Fruit fly (Drosophila melanogaster) whole organism, embryonic: ENCODE measurements around the gene Mtp.

Experiments
- ATbp ChIP-seq: fragments of 200-800 bp; sonication (Bioruptor generic); optimal IDR thresholded peaks from 2 replicates; lab custom pipeline; 2017; ENCODE audit warnings: missing biosample characterization, mild to moderate bottlenecking, missing genetic modification characterization, missing genetic modification reagents
- Aef1 ChIP-seq: fragments of 200-800 bp; sonication (Bioruptor generic); IDR thresholded peaks from 3 replicates; pipeline ENCODE4 v1.3.6; 2022; ENCODE audit warnings: missing biosample characterization, missing genetic modification characterization
- Asciz ChIP-seq: fragments of 200-800 bp; sonication (Bioruptor generic); optimal IDR thresholded peaks from 2 replicates; lab custom pipeline; 2017; ENCODE audit warnings: missing biosample characterization, mild to moderate bottlenecking, missing genetic modification characterization, missing genetic modification reagents
- B-H1 ChIP-seq: fragments of 200-800 bp; sonication (Bioruptor generic); IDR thresholded peaks from 3 replicates; pipeline ENCODE4 v1.3.6; 2022; ENCODE audit warnings: missing biosample characterization, missing genetic modification characterization
- CG1233 ChIP-seq: fragments of 200-800 bp; sonication (Bioruptor generic); optimal IDR thresholded peaks from 4 replicates; lab custom pipeline; 2018; ENCODE audit warnings: missing biosample characterization, mild to moderate bottlenecking, missing genetic modification characterization
- CG14014 ChIP-seq: fragments of 200-800 bp; sonication (Bioruptor generic); IDR thresholded peaks from 2 replicates; pipeline ENCODE4 v1.3.6; 2022; ENCODE audit warnings: missing biosample characterization, missing genetic modification characterization
- CG14965 ChIP-seq: fragments of 200-800 bp; sonication (Bioruptor generic); optimal IDR thresholded peaks from 2 replicates; lab custom pipeline; 2016; ENCODE audit warnings: missing biosample characterization, missing genetic modification characterization, borderline replicate concordance
- CG15011 ChIP-seq: fragments of 200-800 bp; sonication (Bioruptor generic); optimal IDR thresholded peaks from 3 replicates; lab custom pipeline; 2018; ENCODE audit warnings: missing biosample characterization, mild to moderate bottlenecking, missing genetic modification characterization
- CG15696 ChIP-seq: fragments of 200-800 bp; sonication (Bioruptor generic); optimal IDR thresholded peaks from 2 replicates; lab custom pipeline; 2019; ENCODE audit warnings: missing biosample characterization, mild to moderate bottlenecking, missing genetic modification characterization, moderate library complexity
- CG17568 ChIP-seq: fragments of 200-800 bp; sonication (Bioruptor generic); optimal IDR thresholded peaks from 2 replicates; lab custom pipeline; 2018; ENCODE audit warnings: missing biosample characterization, mild to moderate bottlenecking, missing genetic modification characterization, moderate library complexity
- CG17612 ChIP-seq: fragments of 200-800 bp; sonication (Bioruptor generic); IDR thresholded peaks from 2 replicates; pipeline ENCODE4 v1.3.6; 2022; ENCODE audit warnings: missing biosample characterization, missing genetic modification characterization
- CG2202 ChIP-seq: fragments of 200-800 bp; sonication (Bioruptor generic); optimal IDR thresholded peaks from 2 replicates; lab custom pipeline; 2018; ENCODE audit warnings: missing biosample characterization, mild to moderate bottlenecking, missing genetic modification characterization
- CG3726 ChIP-seq: fragments of 200-800 bp; sonication (Bioruptor generic); IDR thresholded peaks from 3 replicates; pipeline ENCODE4, ENCODE4 v1.3.6; 2022; ENCODE audit warnings: missing biosample characterization, missing genetic modification characterization
- CG3995 ChIP-seq: fragments of 200-800 bp; sonication (Bioruptor generic); optimal IDR thresholded peaks from 3 replicates; lab custom pipeline; 2016; ENCODE audit warnings: missing biosample characterization, missing genetic modification characterization
- CG4404 ChIP-seq: fragments of 200-800 bp; sonication (Bioruptor generic); IDR thresholded peaks from 2 replicates; pipeline ENCODE4 v1.3.6; 2022; ENCODE audit warnings: missing biosample characterization, missing genetic modification characterization
- CG4707 ChIP-seq: fragments of 200-800 bp; sonication (Bioruptor generic); optimal IDR thresholded peaks from 2 replicates; lab custom pipeline; 2018; ENCODE audit warnings: missing biosample characterization, mild to moderate bottlenecking, missing genetic modification characterization, moderate library complexity
- CG5953 ChIP-seq: fragments of 200-800 bp; sonication (Bioruptor generic); IDR thresholded peaks from 2 replicates; pipeline ENCODE4 v1.3.6; 2022; ENCODE audit warnings: missing biosample characterization, missing genetic modification characterization
- CG6813 ChIP-seq: fragments of 200-800 bp; sonication (Bioruptor generic); optimal IDR thresholded peaks from 2 replicates; lab custom pipeline; 2017; ENCODE audit warnings: missing biosample characterization, missing genetic modification characterization, mild to moderate bottlenecking, moderate library complexity, missing genetic modification reagents
- CG7987 ChIP-seq: fragments of 200-800 bp; sonication (Bioruptor generic); optimal IDR thresholded peaks from 2 replicates; lab custom pipeline; 2018; ENCODE audit warnings: missing biosample characterization, mild to moderate bottlenecking, missing genetic modification characterization, moderate library complexity
- Dref ChIP-seq: fragments of 200-800 bp; sonication (Bioruptor generic); IDR thresholded peaks from 2 replicates; pipeline ENCODE4 v1.3.6; 2022; ENCODE audit warnings: missing biosample characterization, missing genetic modification characterization
- E2f2 ChIP-seq: fragments of 200-800 bp; sonication (Bioruptor generic); IDR thresholded peaks from 2 replicates; pipeline ENCODE4 v1.3.6; 2022; ENCODE audit warnings: missing biosample characterization, missing genetic modification characterization
- Gug ChIP-seq: fragments of 200-800 bp; sonication (Bioruptor generic); IDR thresholded peaks from 4 replicates; pipeline ENCODE4 v1.3.6; 2022; ENCODE audit warnings: missing biosample characterization, missing genetic modification characterization
- MESR4 ChIP-seq: fragments of 200-800 bp; sonication (Bioruptor generic); optimal IDR thresholded peaks from 2 replicates; lab custom pipeline; 2018; ENCODE audit warnings: missing biosample characterization, mild to moderate bottlenecking, missing genetic modification characterization, moderate library complexity
- MTF-1 ChIP-seq: fragments of 200-800 bp; sonication (Bioruptor generic); optimal IDR thresholded peaks from 2 replicates; lab custom pipeline; 2018; ENCODE audit warnings: missing biosample characterization, mild to moderate bottlenecking, missing genetic modification characterization, borderline replicate concordance
- Mad ChIP-seq: fragments of 200-800 bp; sonication (Bioruptor generic); optimal IDR thresholded peaks from 2 replicates; lab custom pipeline; 2016; ENCODE audit warnings: missing biosample characterization, missing genetic modification characterization
- Med ChIP-seq: fragments of 200-800 bp; sonication (Bioruptor generic); peaks from one replicate; lab custom pipeline; 2016; ENCODE audit warnings: missing biosample characterization, missing genetic modification characterization, mild to moderate bottlenecking, inconsistent platforms, moderate library complexity
- NC2β ChIP-seq: fragments of 200-800 bp; sonication (Bioruptor generic); optimal IDR thresholded peaks from 2 replicates; lab custom pipeline; 2016; ENCODE audit warnings: missing biosample characterization, missing genetic modification characterization
- Ptx1 ChIP-seq: fragments of 200-800 bp; sonication (Bioruptor generic); IDR thresholded peaks from 2 replicates; pipeline ENCODE4 v1.3.6; 2022; ENCODE audit warnings: missing biosample characterization, missing genetic modification characterization
- Ravus ChIP-seq: fragments of 200-800 bp; sonication (Bioruptor generic); IDR thresholded peaks from 2 replicates; pipeline ENCODE4 v1.3.6; 2022; ENCODE audit warnings: missing biosample characterization, missing genetic modification characterization
- Sin3A ChIP-seq: fragments of >200 bp; optimal IDR thresholded peaks from 2 replicates; lab custom pipeline; 2018
- Xrp1 ChIP-seq: fragments of 200-800 bp; sonication (Bioruptor generic); IDR thresholded peaks from 2 replicates; pipeline ENCODE4 v1.3.6; 2022; ENCODE audit warnings: missing biosample characterization, missing genetic modification characterization
- abd-A ChIP-seq: fragments of 200-800 bp; sonication (Bioruptor generic); optimal IDR thresholded peaks from 3 replicates; lab custom pipeline; 2019; ENCODE audit warnings: missing biosample characterization, mild to moderate bottlenecking, missing genetic modification characterization, moderate library complexity
- ap ChIP-seq: fragments of 200-800 bp; sonication (Bioruptor generic); IDR thresholded peaks from 2 replicates; pipeline ENCODE4 v1.3.6; 2022; ENCODE audit warnings: missing biosample characterization, missing genetic modification characterization
- chn ChIP-seq: fragments of 200-800 bp; sonication (Bioruptor generic); optimal IDR thresholded peaks from 2 replicates; lab custom pipeline; 2016; ENCODE audit warnings: missing biosample characterization, missing genetic modification characterization
- crc ChIP-seq: fragments of 200-800 bp; sonication (Bioruptor generic); optimal IDR thresholded peaks from 2 replicates; lab custom pipeline; 2016; ENCODE audit warnings: missing biosample characterization, missing genetic modification characterization
- cwo ChIP-seq: fragments of 200-800 bp; sonication (Bioruptor generic); optimal IDR thresholded peaks from 3 replicates; lab custom pipeline; 2017; ENCODE audit warnings: missing biosample characterization, missing genetic modification characterization, mild to moderate bottlenecking, moderate library complexity, missing genetic modification reagents
- ewg ChIP-seq: fragments of 200-800 bp; sonication (Bioruptor generic); optimal IDR thresholded peaks from 3 replicates; lab custom pipeline; 2017; ENCODE audit warnings: mild to moderate bottlenecking, missing biosample characterization, missing genetic modification reagents, missing genetic modification characterization
- nerfin-2 ChIP-seq: fragments of 200-800 bp; sonication (Bioruptor generic); IDR thresholded peaks from 2 replicates; pipeline ENCODE4 v1.3.6; 2022; ENCODE audit warnings: missing biosample characterization, missing genetic modification characterization; ENCODE audit not compliant: partially characterized antibody
- org-1 ChIP-seq: fragments of 200-800 bp; sonication (Bioruptor generic); optimal IDR thresholded peaks from 2 replicates; lab custom pipeline; 2017; ENCODE audit warnings: missing biosample characterization, missing genetic modification characterization
- phol ChIP-seq: fragments of 200-800 bp; sonication (Bioruptor generic); optimal IDR thresholded peaks from 3 replicates; lab custom pipeline; 2018; ENCODE audit warnings: missing biosample characterization, mild to moderate bottlenecking, missing genetic modification characterization, moderate library complexity
- pum ChIP-seq: fragments of 200-800 bp; sonication (Bioruptor generic); optimal IDR thresholded peaks from 2 replicates; lab custom pipeline; 2016; ENCODE audit warnings: missing biosample characterization, missing genetic modification characterization
- pzg ChIP-seq: fragments of 200-800 bp; sonication (Bioruptor generic); optimal IDR thresholded peaks from 3 replicates; lab custom pipeline; 2018; ENCODE audit warnings: missing biosample characterization, mild to moderate bottlenecking, missing genetic modification characterization, moderate library complexity
- ranshi ChIP-seq: fragments of 200-800 bp; sonication (Bioruptor generic); IDR thresholded peaks from 2 replicates; pipeline ENCODE4 v1.3.6; 2022; ENCODE audit warnings: missing biosample characterization, missing genetic modification characterization
- run ChIP-seq: fragments of 200-800 bp; sonication (Bioruptor generic); optimal IDR thresholded peaks from 3 replicates; lab custom pipeline; 2018; ENCODE audit warnings: missing biosample characterization, mild to moderate bottlenecking, missing genetic modification characterization
- shn ChIP-seq: fragments of 200-800 bp; sonication (Bioruptor generic); optimal IDR thresholded peaks from 3 replicates; lab custom pipeline; 2016; ENCODE audit warnings: missing biosample characterization, missing genetic modification characterization
- slp2 ChIP-seq: fragments of 200-800 bp; sonication (Bioruptor generic); optimal IDR thresholded peaks from 2 replicates; lab custom pipeline; 2016; ENCODE audit warnings: missing biosample characterization, missing genetic modification characterization
- so ChIP-seq: fragments of 200-800 bp; sonication (Bioruptor generic); IDR thresholded peaks from 3 replicates; pipeline ENCODE4 v1.3.6; 2022; ENCODE audit warnings: missing biosample characterization, missing genetic modification characterization
- tap ChIP-seq: fragments of 200-800 bp; optimal IDR thresholded peaks from 3 replicates; lab custom pipeline; 2019; ENCODE audit warnings: missing biosample characterization, mild to moderate bottlenecking, missing genetic modification characterization, moderate library complexity
- trh ChIP-seq: fragments of 200-800 bp; sonication (Bioruptor generic); optimal IDR thresholded peaks from 2 replicates; lab custom pipeline; 2016; ENCODE audit warnings: missing biosample characterization, missing genetic modification characterization
- wdn ChIP-seq: fragments of 200-800 bp; sonication (Bioruptor generic); IDR thresholded peaks from 2 replicates; pipeline ENCODE4 v1.3.6; 2022; ENCODE audit warnings: missing biosample characterization, missing genetic modification characterization
- wor ChIP-seq: fragments of 200-800 bp; sonication (Bioruptor generic); IDR thresholded peaks from 2 replicates; pipeline ENCODE4 v1.3.6; 2022; ENCODE audit warnings: missing biosample characterization, missing genetic modification characterization

The Mtp gene

DNA sequence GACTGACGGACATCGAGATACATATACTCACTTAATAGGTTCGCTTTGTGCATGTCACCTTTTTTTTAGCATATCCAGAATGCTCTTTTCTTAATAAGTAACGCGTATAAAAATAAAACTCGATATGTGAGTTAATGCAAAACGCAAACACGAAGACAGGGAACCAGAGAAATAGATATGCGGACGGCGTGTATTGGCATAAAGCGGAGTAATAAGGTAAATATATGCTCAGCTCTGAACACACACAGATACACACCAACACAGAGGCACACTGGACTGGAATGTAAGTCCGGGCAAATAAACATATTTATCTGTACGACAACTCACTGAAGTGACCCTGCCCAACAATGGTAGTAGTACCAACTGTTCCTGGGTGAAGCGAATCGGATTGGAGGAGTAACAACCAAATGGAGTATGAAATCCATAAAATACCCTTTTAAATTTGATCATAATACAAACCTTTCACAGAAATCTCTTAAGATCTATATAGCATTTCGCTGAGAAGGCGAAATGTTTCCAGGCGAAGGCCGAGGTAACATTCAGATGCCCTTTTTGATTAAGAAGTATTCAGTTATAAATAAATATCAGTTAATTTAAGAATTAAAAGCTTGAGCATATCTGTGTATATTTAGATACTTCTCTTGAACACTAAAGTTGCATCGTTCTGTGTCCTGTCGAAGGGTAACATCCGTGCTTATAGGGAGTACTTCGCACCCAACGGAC lies 12.8 kb upstream of the Mtp start (continued):
- TF ChIP-seq pum (GFP tag; lab: Kevin White, UChicago) = no peak
- TF ChIP-seq cwo (GFP tag; lab: Kevin White, UChicago) = no peak
- TF ChIP-seq CG4404 = no peak
- TF ChIP-seq CG14965 (GFP tag; lab: Kevin White, UChicago) = no peak
- TF ChIP-seq Ravus (GFP tag; lab: Robert Waterston, UW) = no peak
- no peak for TF ChIP-seq CG17612 (GFP tag; lab: Robert Waterston, UW)
- no peak for TF ChIP-seq Gug (GFP tag; lab: Robert Waterston, UW)
- TF ChIP-seq Ptx1 = no peak
- TF ChIP-seq Asciz = no peak
- TF ChIP-seq E2f2 (GFP tag; lab: Robert Waterston, UW) = no peak
- no peak for TF ChIP-seq ap
- no peak for TF ChIP-seq MESR4 (GFP tag; lab: Kevin White, UChicago)
- no peak for TF ChIP-seq crc (GFP tag; lab: Kevin White, UChicago)
- no peak for TF ChIP-seq CG3995 (GFP tag; lab: Kevin White, UChicago)
- no peak for TF ChIP-seq so (GFP tag; lab: Robert Waterston, UW)
- no peak for TF ChIP-seq Dref (GFP tag; lab: Robert Waterston, UW)
- TF ChIP-seq CG14014 (GFP tag; lab: Robert Waterston, UW) = no peak
- TF ChIP-seq CG3726 (GFP tag; lab: Robert Waterston, UW) = no peak
- no peak for TF ChIP-seq wor (GFP tag; lab: Robert Waterston, UW)
- peak; percentile 76 for TF ChIP-seq CG15696
- no peak for TF ChIP-seq NC2β
- no peak for TF ChIP-seq wdn (GFP tag; lab: Robert Waterston, UW)
- TF ChIP-seq pzg (GFP tag; lab: Kevin White, UChicago) = no peak
- TF ChIP-seq Mad (GFP tag; lab: Kevin White, UChicago) = no peak
- peak; percentile 32 for TF ChIP-seq CG7987
- TF ChIP-seq Med (GFP tag; lab: Kevin White, UChicago) = peak; percentile 65
- TF ChIP-seq tap (tag; lab: Kevin White, UChicago) = no peak
- no peak for TF ChIP-seq trh (GFP tag; lab: Kevin White, UChicago)
- peak; percentile 52 for TF ChIP-seq CG17568 (GFP tag; lab: Kevin White, UChicago)
- 0 out of 2 replicates have a peak, but pooled peaks have one; percentile 12 for TF ChIP-seq CG5953 (GFP tag; lab: Robert Waterston, UW)
- peak; percentile 30 for TF ChIP-seq MTF-1
- TF ChIP-seq run = no peak
- no peak for TF ChIP-seq Sin3A (lab: Kevin White, UChicago)
- no peak for TF ChIP-seq org-1 (GFP tag; lab: Kevin White, UChicago)
- no peak for TF ChIP-seq ewg
- TF ChIP-seq shn (GFP tag; lab: Kevin White, UChicago) = no peak
- TF ChIP-seq CG2202 (tag; lab: Kevin White, UChicago) = peak; percentile 24
- TF ChIP-seq CG1233 (GFP tag; lab: Kevin White, UChicago) = peak; percentile 18
- no peak for TF ChIP-seq nerfin-2 (GFP tag; lab: Robert Waterston, UW)
- no peak for TF ChIP-seq Aef1 (GFP tag; lab: Robert Waterston, UW)
- peak; percentile 3 for TF ChIP-seq ATbp (GFP tag; lab: Kevin White, UChicago)
- TF ChIP-seq abd-A = no peak
- peak; percentile 16 for TF ChIP-seq CG4707 (GFP tag; lab: Kevin White, UChicago)
- no peak for TF ChIP-seq ranshi
- TF ChIP-seq CG6813 (GFP tag; lab: Kevin White, UChicago) = peak; percentile 38
- no peak for TF ChIP-seq chn (GFP tag; lab: Kevin White, UChicago)
- TF ChIP-seq B-H1 (GFP tag; lab: Robert Waterston, UW) = no peak
- peak; percentile 3 for TF ChIP-seq CG15011 (GFP tag; lab: Kevin White, UChicago)
- TF ChIP-seq slp2 (GFP tag; lab: Kevin White, UChicago) = no peak
- TF ChIP-seq Xrp1 = peak; percentile 40; the same call in 1 of the 2 replicates
- TF ChIP-seq phol (tag; lab: Kevin White, UChicago) = no peak
